Worm (Caenorhabditis elegans): ENCODE measurements around the gene C06H5.12.

C06H5.12 gene

DNA sequence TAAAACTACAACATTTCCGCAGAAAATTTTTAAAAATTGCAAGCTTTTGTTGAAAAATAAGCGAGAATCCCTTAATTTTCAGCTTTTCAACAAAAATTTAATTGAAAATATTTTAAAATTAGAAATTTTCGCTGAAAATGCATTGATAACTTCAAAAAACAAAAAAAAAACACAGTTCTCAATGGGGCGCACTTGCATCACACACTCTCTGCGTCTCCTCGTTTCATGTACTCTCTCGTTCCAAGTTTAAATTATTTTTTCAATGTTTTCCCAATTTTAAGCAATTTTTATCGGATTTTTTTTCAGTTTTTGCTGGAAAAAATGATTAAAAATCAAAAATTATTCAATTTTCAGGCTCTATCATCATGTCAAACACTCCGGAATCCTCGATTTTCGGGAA is 23.5 kb upstream of the C06H5.12 start, which contains the start of gene phf-14 (continued):
- TF ChIP-seq repo-1 (tag; optimal IDR thresholded peaks at IDR 0.05), result no peak
- TF ChIP-seq lir-1 (GFP tag; conservative IDR thresholded peaks at IDR 0.05), result no peak
- TF ChIP-seq lin-40 (tag; optimal IDR thresholded peaks at IDR 0.05), result no peak
- TF ChIP-seq xnd-1 (tag; optimal IDR thresholded peaks at IDR 0.05), result no peak
- peak; percentile 31 for TF ChIP-seq snpc-3.4 (tag; optimal IDR thresholded peaks at IDR 0.05)
- no peak for TF ChIP-seq ceh-91 (GFP tag; IDR thresholded peaks at IDR 0.05)
- no peak for TF ChIP-seq rpc-1 (optimal IDR thresholded peaks at IDR 0.05)
- no peak for TF ChIP-seq rpc-1 (tag; optimal IDR thresholded peaks at IDR 0.05)
- no peak for TF ChIP-seq somi-1 (GFP tag; optimal IDR thresholded peaks at IDR 0.05)
- no peak for TF ChIP-seq F37B4.10 (GFP tag; IDR thresholded peaks at IDR 0.05)
- no peak for TF ChIP-seq let-526 (GFP tag; IDR thresholded peaks at IDR 0.05)
- no peak for TF ChIP-seq him-1 (tag; optimal IDR thresholded peaks at IDR 0.05)
- no peak for TF ChIP-seq ceh-100 (GFP tag; IDR thresholded peaks at IDR 0.05)
- TF ChIP-seq hlh-12 (tag; optimal IDR thresholded peaks at IDR 0.05), result no peak
- TF ChIP-seq attf-5 (GFP tag; optimal IDR thresholded peaks at IDR 0.05), result peak; percentile 47
- no peak for TF ChIP-seq Y79H2A.3 (GFP tag; conservative IDR thresholded peaks at IDR 0.05)
- TF ChIP-seq hrde-1 (tag; optimal IDR thresholded peaks at IDR 0.05; ENCODE audit: borderline replicate concordance), result no peak
- no peak for TF ChIP-seq B0261.1 (tag; optimal IDR thresholded peaks at IDR 0.05)
- TF ChIP-seq nhr-27 (tag; optimal IDR thresholded peaks at IDR 0.05), result no peak
- TF ChIP-seq akir-1 (GFP tag; optimal IDR thresholded peaks at IDR 0.05), result no peak
- TF ChIP-seq ztf-22 (GFP tag; optimal IDR thresholded peaks at IDR 0.05), result no peak
- TF ChIP-seq K12H6.12 (tag; optimal IDR thresholded peaks at IDR 0.05), result no peak
- peak; percentile 76 for TF ChIP-seq madf-6 (GFP tag; IDR thresholded peaks at IDR 0.05)
- TF ChIP-seq ceh-27 (GFP tag; optimal IDR thresholded peaks at IDR 0.05), result no peak
- TF ChIP-seq chd-7 (tag; optimal IDR thresholded peaks at IDR 0.05), result no peak
- peak; percentile 36 for TF ChIP-seq lsl-1 (GFP tag; optimal IDR thresholded peaks at IDR 0.05)
- no peak for TF ChIP-seq nhr-80 (tag; optimal IDR thresholded peaks at IDR 0.05)
- TF ChIP-seq attf-6 (GFP tag; IDR thresholded peaks at IDR 0.05), result peak; percentile 40; the same call in 1 of the 2 replicates
- no peak for TF ChIP-seq sptf-2 (GFP tag; optimal IDR thresholded peaks at IDR 0.05)
- no peak for TF ChIP-seq cebp-2 (GFP tag; IDR thresholded peaks at IDR 0.05)
- no peak for TF ChIP-seq F52B5.7 (tag; optimal IDR thresholded peaks at IDR 0.05)
- no peak for TF ChIP-seq ekl-4 (GFP tag; IDR thresholded peaks at IDR 0.05)
- TF ChIP-seq egl-18 (GFP tag; IDR thresholded peaks at IDR 0.05), result no peak
- TF ChIP-seq Y95B8A.8 (GFP tag; IDR thresholded peaks at IDR 0.05), result no peak
- TF ChIP-seq snpc-1.1 (tag; optimal IDR thresholded peaks at IDR 0.05; ENCODE audit: insufficient read depth), result no peak
- no peak for TF ChIP-seq madf-10 (tag; optimal IDR thresholded peaks at IDR 0.05)
- TF ChIP-seq hsf-1 (GFP tag; IDR thresholded peaks at IDR 0.05), result no peak
- TF ChIP-seq ZK185.1 (tag; optimal IDR thresholded peaks at IDR 0.05; ENCODE audit: poor library complexity, severe bottlenecking), result no peak
- TF ChIP-seq efl-1 (GFP tag; optimal IDR thresholded peaks at IDR 0.05), result peak; percentile 16
- no peak for TF ChIP-seq unc-62 (GFP tag; optimal IDR thresholded peaks at IDR 0.05)
- no peak for TF ChIP-seq bed-2 (GFP tag; IDR thresholded peaks at IDR 0.05)
- no peak for TF ChIP-seq F49E8.2 (tag; optimal IDR thresholded peaks at IDR 0.05; ENCODE audit: insufficient read depth)
- TF ChIP-seq lin-26 (GFP tag; IDR thresholded peaks at IDR 0.05), result no peak
- no peak for TF ChIP-seq ztf-3 (GFP tag; optimal IDR thresholded peaks at IDR 0.05)
- TF ChIP-seq dpl-1 (GFP tag; optimal IDR thresholded peaks at IDR 0.05), result no peak
- peak; percentile 59 for TF ChIP-seq rcor-1 (GFP tag; IDR thresholded peaks at IDR 0.05)
- TF ChIP-seq pha-4 (tag; optimal IDR thresholded peaks at IDR 0.05), result no peak

All from whole organism, young adult.